Fruit fly (Drosophila melanogaster): ENCODE measurements around the gene Golgin104.

The Golgin104 gene

DNA sequence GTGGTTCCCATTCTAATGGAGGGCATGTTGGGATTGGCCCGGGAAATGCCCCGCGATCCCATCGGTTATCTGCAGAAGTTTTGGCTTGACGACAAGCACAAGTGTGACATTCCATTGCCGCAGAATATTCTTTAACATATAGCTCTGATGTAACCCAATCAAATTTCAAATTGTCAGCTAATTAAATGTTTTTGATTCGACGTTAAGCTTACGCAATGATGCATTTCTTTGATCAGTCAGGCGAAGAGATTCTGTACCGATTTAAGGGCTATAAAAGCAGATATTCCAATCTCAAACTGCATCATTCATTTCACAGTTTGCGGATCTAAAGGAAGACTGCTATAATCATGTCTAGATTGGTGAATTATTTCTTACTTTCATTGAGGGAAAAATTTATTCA lies 20.1 kb downstream of the Golgin104 start, which contains the start of gene retinin:
retinin (plus strand) TSS at position 301 of the 400 bp plus-strand sequence.
- TF ChIP-seq Jarid2 (GFP tag; optimal IDR thresholded peaks at IDR 0.05): no peak
- TF ChIP-seq odd (GFP tag; optimal IDR thresholded peaks at IDR 0.05): no peak
- TF ChIP-seq Ets97D (GFP tag; optimal IDR thresholded peaks at IDR 0.05): no peak
- no peak for TF ChIP-seq Sox102F (GFP tag; optimal IDR thresholded peaks at IDR 0.05)
- no peak for TF ChIP-seq CG2120 (GFP tag; optimal IDR thresholded peaks at IDR 0.05)
- no peak for TF ChIP-seq unpg (GFP tag; optimal IDR thresholded peaks at IDR 0.05)
- TF ChIP-seq CG32767 (GFP tag; IDR thresholded peaks at IDR 0.05): no peak
- TF ChIP-seq Bdp1 (GFP tag; optimal IDR thresholded peaks at IDR 0.05): no peak
- TF ChIP-seq B-H2 (GFP tag; optimal IDR thresholded peaks at IDR 0.05): no peak
- no peak for TF ChIP-seq btn (GFP tag; optimal IDR thresholded peaks at IDR 0.05)
- TF ChIP-seq jumu (GFP tag; optimal IDR thresholded peaks at IDR 0.05): no peak
- no peak for TF ChIP-seq CG15073 (GFP tag; optimal IDR thresholded peaks at IDR 0.05)
- TF ChIP-seq nmo (GFP tag; optimal IDR thresholded peaks at IDR 0.05): no peak
- TF ChIP-seq Elba2 (GFP tag; optimal IDR thresholded peaks at IDR 0.05): no peak
- no peak for TF ChIP-seq CG8281 (tag; optimal IDR thresholded peaks at IDR 0.05)
- TF ChIP-seq ftz-f1 (GFP tag; optimal IDR thresholded peaks at IDR 0.05): no peak
- TF ChIP-seq Ada2b (GFP tag; IDR thresholded peaks at IDR 0.05): no peak
- no peak for TF ChIP-seq psq (GFP tag; optimal IDR thresholded peaks at IDR 0.05)
- no peak for TF ChIP-seq pzg (GFP tag; optimal IDR thresholded peaks at IDR 0.05)

dm6 chr3L:16330740-16331139 lies 21.0 kb downstream of the Golgin104 start, which contains the start of gene CG33060:
TSS of gene CG33060 (plus strand) at chr3L:16331040.
- no peak for TF ChIP-seq CG8089 (GFP tag; optimal IDR thresholded peaks at IDR 0.05)
- TF ChIP-seq Tbp (GFP tag; optimal IDR thresholded peaks at IDR 0.05): no peak
- TF ChIP-seq sc (optimal IDR thresholded peaks at IDR 0.05): no peak
- no peak for TF ChIP-seq sc (GFP tag; optimal IDR thresholded peaks at IDR 0.05)
- TF ChIP-seq Med (GFP tag): no peak
- no peak for TF ChIP-seq gsb (GFP tag; IDR thresholded peaks at IDR 0.05)
- TF ChIP-seq CG16815 (GFP tag; optimal IDR thresholded peaks at IDR 0.05): no peak
- no peak for TF ChIP-seq cato (GFP tag; optimal IDR thresholded peaks at IDR 0.05; ENCODE audit: borderline replicate concordance)
- no peak for TF ChIP-seq Doc2 (GFP tag; IDR thresholded peaks at IDR 0.05)
- no peak for TF ChIP-seq lmd (GFP tag; IDR thresholded peaks at IDR 0.05)
- no peak for TF ChIP-seq gfzf (GFP tag; optimal IDR thresholded peaks at IDR 0.05)
- TF ChIP-seq CG4360 (GFP tag; IDR thresholded peaks at IDR 0.05): no peak
- no peak for TF ChIP-seq mirr (GFP tag; optimal IDR thresholded peaks at IDR 0.05)
- no peak for TF ChIP-seq E2f1 (GFP tag; IDR thresholded peaks at IDR 0.05)
- TF ChIP-seq crc (GFP tag; optimal IDR thresholded peaks at IDR 0.05): no peak
- TF ChIP-seq jigr1 (GFP tag; IDR thresholded peaks at IDR 0.05): no peak

DNA sequence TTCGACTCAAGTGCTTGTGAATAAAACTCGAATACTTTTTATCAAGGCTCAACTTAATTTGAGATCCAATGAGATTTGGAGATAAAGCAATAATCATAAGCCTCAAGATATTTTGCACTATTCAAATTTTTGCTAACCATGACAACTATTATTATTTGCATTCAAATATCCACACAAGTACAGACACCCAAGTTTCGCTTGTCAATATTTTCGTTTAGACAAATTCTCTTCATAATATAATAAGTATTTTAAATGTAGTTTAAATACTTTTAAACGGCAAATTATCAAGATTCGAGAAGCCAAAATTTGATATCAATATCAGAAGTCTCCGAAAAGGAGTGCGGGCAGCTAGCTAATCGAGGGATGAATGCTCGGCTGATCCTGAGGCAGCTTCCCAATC lies 22.3 kb downstream of the Golgin104 start, which contains the start of gene CG33061:
CG33061 (plus strand) TSS at position 301 of the 400 bp plus-strand sequence.
- no peak for TF ChIP-seq CrebB (tag; optimal IDR thresholded peaks at IDR 0.05)
- TF ChIP-seq Sin3A (optimal IDR thresholded peaks at IDR 0.05): no peak
- no peak for TF ChIP-seq Rfx (GFP tag; IDR thresholded peaks at IDR 0.05)
- TF ChIP-seq bowl (GFP tag; IDR thresholded peaks at IDR 0.05): no peak
- no peak for TF ChIP-seq ro (GFP tag; IDR thresholded peaks at IDR 0.05)
- TF ChIP-seq Dbx (GFP tag; IDR thresholded peaks at IDR 0.05): no peak
- TF ChIP-seq CG14014 (GFP tag; IDR thresholded peaks at IDR 0.05): no peak
- TF ChIP-seq pb (GFP tag; optimal IDR thresholded peaks at IDR 0.05): no peak
- no peak for TF ChIP-seq Max (GFP tag; optimal IDR thresholded peaks at IDR 0.05)
- TF ChIP-seq Stat92E (GFP tag; optimal IDR thresholded peaks at IDR 0.05): no peak
- no peak for TF ChIP-seq CG31224 (GFP tag; IDR thresholded peaks at IDR 0.05)
- no peak for TF ChIP-seq CG12155 (GFP tag; optimal IDR thresholded peaks at IDR 0.05)
